Worm (Caenorhabditis elegans) whole organism, young adult: ENCODE data around the gene F14H8.5.
A peak's percentile ranks its signal among the peaks of the same experiment; 100 is the strongest.

Experiments used
- B0019.2 ChIP-seq: fragments of 200-800 bp; sonication (Bioruptor generic); conservative IDR thresholded peaks from 2 replicates; pipeline ENCODE4 v1.3.6; 2022; ENCODE audit warnings: missing genetic modification reagents, missing genetic modification characterization, missing compliant biosample characterization
- B0261.1 ChIP-seq: sonication (generic microtip); optimal IDR thresholded peaks from 2 replicates; lab custom pipeline; 2016; ENCODE audit warnings: mild to moderate bottlenecking, missing genetic modification characterization, moderate library complexity, missing compliant biosample characterization
- C06A6.2 ChIP-seq: fragments of 200-800 bp; sonication (Bioruptor generic); conservative IDR thresholded peaks from 2 replicates; pipeline ENCODE4 v1.3.6; 2022; ENCODE audit warnings: missing genetic modification characterization, missing compliant biosample characterization
- C17E4.6 ChIP-seq: fragments of 200-800 bp; sonication (Bioruptor generic); IDR thresholded peaks from 2 replicates; pipeline ENCODE4 v1.3.6; 2022; ENCODE audit warnings: missing genetic modification reagents, missing genetic modification characterization, missing compliant biosample characterization
- F10E7.11 ChIP-seq: sonication (generic microtip); optimal IDR thresholded peaks from 2 replicates; lab custom pipeline; 2017; ENCODE audit warnings: mild to moderate bottlenecking, missing genetic modification characterization, moderate library complexity, missing compliant biosample characterization
- F22D6.2 ChIP-seq: sonication (generic microtip); optimal IDR thresholded peaks from 2 replicates; lab custom pipeline; 2016; ENCODE audit warnings: mild to moderate bottlenecking, missing genetic modification characterization, missing compliant biosample characterization
- F23B12.7 ChIP-seq: sonication (generic microtip); optimal IDR thresholded peaks from 2 replicates; lab custom pipeline; 2017; ENCODE audit warnings: missing genetic modification characterization, mild to moderate bottlenecking, missing compliant biosample characterization, antibody characterized with exemption, moderate library complexity; ENCODE audit not compliant: insufficient read depth
- F37B4.10 ChIP-seq: fragments of 200-800 bp; sonication (Bioruptor generic); IDR thresholded peaks from 2 replicates; pipeline ENCODE4 v1.3.6; 2022; ENCODE audit warnings: missing genetic modification characterization, missing compliant biosample characterization
- F39B2.1 ChIP-seq: fragments of 200-800 bp; sonication (Bioruptor generic); IDR thresholded peaks from 2 replicates; pipeline ENCODE4 v1.3.6; 2022; ENCODE audit warnings: missing genetic modification reagents, missing genetic modification characterization, missing compliant biosample characterization
- F57A8.1 ChIP-seq: fragments of 200-800 bp; sonication (Bioruptor generic); optimal IDR thresholded peaks from 2 replicates; lab custom pipeline; 2018; ENCODE audit warnings: mild to moderate bottlenecking, missing genetic modification characterization, moderate library complexity, missing compliant biosample characterization
- Y53F4B.3 ChIP-seq: fragments of 200-800 bp; sonication (Bioruptor generic); IDR thresholded peaks from 2 replicates; pipeline ENCODE4 v1.3.6; 2022; ENCODE audit warnings: missing genetic modification reagents, missing genetic modification characterization, missing compliant biosample characterization
- Y53G8AR.9 ChIP-seq: fragments of 200-800 bp; sonication (Bioruptor generic); conservative IDR thresholded peaks from 2 replicates; pipeline ENCODE4 v1.3.6; 2022; ENCODE audit warnings: missing genetic modification reagents, missing genetic modification characterization, missing compliant biosample characterization
- Y56A3A.18 ChIP-seq: fragments of 200-800 bp; sonication (Bioruptor generic); IDR thresholded peaks from 2 replicates; pipeline ENCODE4 v1.3.6; 2022; ENCODE audit warnings: missing genetic modification reagents, missing genetic modification characterization, missing compliant biosample characterization
- Y95B8A.8 ChIP-seq: fragments of 200-800 bp; sonication (Bioruptor generic); IDR thresholded peaks from 2 replicates; pipeline ENCODE4 v1.3.6; 2022; ENCODE audit warnings: missing genetic modification reagents, missing genetic modification characterization, missing compliant biosample characterization
- atf-7 ChIP-seq: sonication (generic microtip); optimal IDR thresholded peaks from 2 replicates; lab custom pipeline; 2017; ENCODE audit warnings: mild to moderate bottlenecking, missing genetic modification characterization, missing compliant biosample characterization
- attf-5 ChIP-seq: fragments of 200-800 bp; sonication (Bioruptor generic); optimal IDR thresholded peaks from 2 replicates; lab custom pipeline; 2018; ENCODE audit warnings: mild to moderate bottlenecking, missing genetic modification characterization, missing compliant biosample characterization
- cebp-1 ChIP-seq, 2 experiments: fragments of 200-800 bp in 1 of 2; sonication (Bioruptor generic) in 1 of 2; sonication (generic microtip) in 1 of 2; IDR thresholded peaks in 1 of 2; optimal IDR thresholded peaks in 1 of 2; 2 replicates each; pipeline versions ENCODE4 v1.3.6 to Lab custom; 2017 to 2022; ENCODE audit warnings: missing compliant biosample characterization in 2 of 2, missing genetic modification characterization in 2 of 2, mild to moderate bottlenecking in 1 of 2, missing genetic modification reagents in 1 of 2, moderate library complexity in 1 of 2
- die-1 ChIP-seq: sonication (generic microtip); optimal IDR thresholded peaks from 2 replicates; lab custom pipeline; 2016; ENCODE audit warnings: missing genotype, mild to moderate bottlenecking, missing genetic modification characterization, missing compliant biosample characterization
- dpff-1 ChIP-seq: sonication (generic microtip); optimal IDR thresholded peaks from 2 replicates; lab custom pipeline; 2017; ENCODE audit warnings: mild to moderate bottlenecking, missing genetic modification characterization, missing compliant biosample characterization
- egl-18 ChIP-seq: fragments of 200-800 bp; sonication (Bioruptor generic); IDR thresholded peaks from 2 replicates; pipeline ENCODE4 v1.3.6; 2022; ENCODE audit warnings: missing genetic modification reagents, missing genetic modification characterization, missing compliant biosample characterization
- egrh-3 ChIP-seq: fragments of 200-800 bp; sonication (Bioruptor generic); IDR thresholded peaks from 2 replicates; pipeline ENCODE4 v1.3.6; 2022; ENCODE audit warnings: missing genetic modification reagents, missing genetic modification characterization, missing compliant biosample characterization
- ekl-4 ChIP-seq: fragments of 200-800 bp; sonication (Bioruptor generic); IDR thresholded peaks from 2 replicates; pipeline ENCODE4 v1.3.6; 2022; ENCODE audit warnings: missing genetic modification reagents, missing genetic modification characterization, missing compliant biosample characterization
- him-1 ChIP-seq: sonication (generic microtip); optimal IDR thresholded peaks from 2 replicates; lab custom pipeline; 2016; ENCODE audit warnings: missing genotype, missing genetic modification reagents, missing genetic modification characterization, missing compliant biosample characterization
- hmg-1.2 ChIP-seq: fragments of 200-800 bp; sonication (Bioruptor generic); IDR thresholded peaks from 2 replicates; pipeline ENCODE4 v1.3.6; 2022; ENCODE audit warnings: missing genetic modification reagents, missing genetic modification characterization, missing compliant biosample characterization
- lag-1 ChIP-seq: fragments of 200-800 bp; sonication (Bioruptor generic); IDR thresholded peaks from 2 replicates; pipeline ENCODE4 v1.3.6; 2022; ENCODE audit warnings: missing genetic modification reagents, missing genetic modification characterization, missing compliant biosample characterization
- lin-26 ChIP-seq: fragments of 200-800 bp; sonication (Bioruptor generic); IDR thresholded peaks from 2 replicates; pipeline ENCODE4 v1.3.6; 2022; ENCODE audit warnings: missing genetic modification reagents, missing genetic modification characterization, missing compliant biosample characterization
- lin-40 ChIP-seq: sonication (generic microtip); optimal IDR thresholded peaks from 2 replicates; lab custom pipeline; 2016; ENCODE audit warnings: missing genetic modification characterization, mild to moderate bottlenecking, missing compliant biosample characterization, missing genotype, missing genetic modification reagents
- lir-1 ChIP-seq: fragments of 200-800 bp; sonication (Bioruptor generic); conservative IDR thresholded peaks from 2 replicates; pipeline ENCODE4 v1.3.6; 2022; ENCODE audit warnings: missing genetic modification reagents, missing genetic modification characterization, missing compliant biosample characterization
- lsl-1 ChIP-seq: fragments of 200-800 bp; sonication (Bioruptor generic); optimal IDR thresholded peaks from 2 replicates; lab custom pipeline; 2018; ENCODE audit warnings: mild to moderate bottlenecking, missing genetic modification characterization, moderate library complexity, missing compliant biosample characterization
- mxl-1 ChIP-seq: sonication (generic microtip); optimal IDR thresholded peaks from 2 replicates; lab custom pipeline; 2016; ENCODE audit warnings: missing genetic modification characterization, missing compliant biosample characterization
- nfya-2 ChIP-seq: fragments of 200-800 bp; sonication (Bioruptor generic); IDR thresholded peaks from 2 replicates; pipeline ENCODE4 v1.3.6; 2022; ENCODE audit warnings: missing genetic modification reagents, missing genetic modification characterization, missing compliant biosample characterization
- nhr-120 ChIP-seq: fragments of 200-800 bp; sonication (Bioruptor generic); IDR thresholded peaks from 2 replicates; pipeline ENCODE4 v1.3.6; 2022; ENCODE audit warnings: missing genetic modification characterization, missing compliant biosample characterization
- nhr-90 ChIP-seq: sonication (generic microtip); optimal IDR thresholded peaks from 2 replicates; lab custom pipeline; 2016; ENCODE audit warnings: missing genotype, mild to moderate bottlenecking, missing genetic modification characterization, missing compliant biosample characterization
- pbrm-1 ChIP-seq: fragments of 200-800 bp; sonication (Bioruptor generic); IDR thresholded peaks from 2 replicates; pipeline ENCODE4 v1.3.6; 2022; ENCODE audit warnings: missing genetic modification reagents, missing genetic modification characterization, missing compliant biosample characterization
- rcor-1 ChIP-seq: fragments of 200-800 bp; sonication (Bioruptor generic); IDR thresholded peaks from 2 replicates; pipeline ENCODE4 v1.3.6; 2022; ENCODE audit warnings: missing genetic modification reagents, missing genetic modification characterization, missing compliant biosample characterization
- rec-8 ChIP-seq, 2 experiments: sonication (generic microtip); optimal IDR thresholded peaks; 2 replicates each; lab custom pipeline; 2016; ENCODE audit warnings: mild to moderate bottlenecking in 2 of 2, missing genetic modification characterization in 2 of 2, missing genetic modification reagents in 2 of 2, missing genotype in 2 of 2, missing biosample characterization in 1 of 2, missing compliant biosample characterization in 1 of 2, moderate library complexity in 1 of 2
- repo-1 ChIP-seq: sonication (generic microtip); optimal IDR thresholded peaks from 2 replicates; lab custom pipeline; 2017; ENCODE audit warnings: mild to moderate bottlenecking, missing genetic modification characterization, missing compliant biosample characterization
- snpc-4 ChIP-seq, 5 experiments: fragments of 150-350 bp in 1 of 5; sonication (generic microtip) in 4 of 5; optimal IDR thresholded peaks; 2 replicates each; lab custom pipeline; 2014 to 2018; ENCODE audit warnings: missing genetic modification characterization in 5 of 5, missing biosample characterization in 3 of 5, antibody characterized with exemption in 2 of 5, mild to moderate bottlenecking in 2 of 5, missing compliant biosample characterization in 2 of 5, missing genotype in 2 of 5, moderate library complexity in 2 of 5, missing genetic modification reagents in 1 of 5
- somi-1 ChIP-seq: fragments of 200-800 bp; sonication (Bioruptor generic); optimal IDR thresholded peaks from 2 replicates; lab custom pipeline; 2018; ENCODE audit warnings: mild to moderate bottlenecking, missing genetic modification characterization, missing compliant biosample characterization
- sptf-2 ChIP-seq: fragments of 200-800 bp; sonication (Bioruptor generic); optimal IDR thresholded peaks from 2 replicates; lab custom pipeline; 2018; ENCODE audit warnings: mild to moderate bottlenecking, missing genetic modification characterization, missing compliant biosample characterization
- tbx-9 ChIP-seq: sonication (generic microtip); optimal IDR thresholded peaks from 2 replicates; lab custom pipeline; 2016; ENCODE audit warnings: borderline replicate concordance, missing genetic modification characterization, inconsistent platforms, missing compliant biosample characterization
- tlf-1 ChIP-seq: fragments of 200-800 bp; sonication (Bioruptor generic); optimal IDR thresholded peaks from 2 replicates; lab custom pipeline; 2018; ENCODE audit warnings: mild to moderate bottlenecking, missing genetic modification characterization, missing compliant biosample characterization
- xnd-1 ChIP-seq: sonication (generic microtip); optimal IDR thresholded peaks from 2 replicates; lab custom pipeline; 2016; ENCODE audit warnings: missing genotype, missing genetic modification reagents, missing genetic modification characterization, missing compliant biosample characterization
- ztf-18 ChIP-seq: sonication (generic microtip); optimal IDR thresholded peaks from 2 replicates; lab custom pipeline; 2016; ENCODE audit warnings: missing genotype, mild to moderate bottlenecking, missing genetic modification characterization, missing compliant biosample characterization
- ztf-25 ChIP-seq: fragments of 200-800 bp; sonication (Bioruptor generic); IDR thresholded peaks from 2 replicates; pipeline ENCODE4 v1.3.6; 2022; ENCODE audit warnings: missing genetic modification reagents, missing genetic modification characterization, missing compliant biosample characterization
- ztf-3 ChIP-seq: fragments of 200-800 bp; sonication (Bioruptor generic); optimal IDR thresholded peaks from 2 replicates; lab custom pipeline; 2018; ENCODE audit warnings: mild to moderate bottlenecking, missing genetic modification characterization, missing compliant biosample characterization

The F14H8.5 gene

ce11 chrV:15012542-15013301, 8.1 kb upstream of the F14H8.5 start (continued):
- TF ChIP-seq ztf-25 (GFP tag; lab: Robert Waterston, UW) (no peak), nhr-90 (tag; lab: Kevin White, UChicago) (no peak), F23B12.7 (tag; lab: Kevin White, UChicago) (no peak), C17E4.6 (GFP tag; lab: Robert Waterston, UW) (no peak), Y53F4B.3 (GFP tag; lab: Robert Waterston, UW) (0 out of 2 replicates have a peak, but pooled peaks have one; percentile 40), nfya-2 (GFP tag; lab: Robert Waterston, UW) (no peak), F37B4.10 (GFP tag; lab: Robert Waterston, UW) (no peak), nhr-120 (GFP tag; lab: Robert Waterston, UW) (no peak), Y53G8AR.9 (GFP tag; lab: Robert Waterston, UW) (no peak), xnd-1 (tag; lab: Kevin White, UChicago) (no peak), lin-40 (tag; lab: Kevin White, UChicago) (no peak), rec-8 (tag; optimal IDR thresholded peaks at IDR 0.05; lab: Kevin White, UChicago) (no peak), lag-1 (GFP tag; lab: Robert Waterston, UW) (no peak), pbrm-1 (GFP tag; lab: Robert Waterston, UW) (peak; percentile 45; the same call in 1 of the 2 replicates), mxl-1 (no peak), hmg-1.2 (GFP tag; lab: Robert Waterston, UW) (peak; percentile 46), dpff-1 (tag; lab: Kevin White, UChicago) (no peak), somi-1 (GFP tag; lab: Kevin White, UChicago) (no peak), ztf-3 (no peak), Y56A3A.18 (GFP tag; lab: Robert Waterston, UW) (no peak), him-1 (tag; lab: Kevin White, UChicago) (peak; percentile 65), tlf-1 (GFP tag; lab: Kevin White, UChicago) (no peak), B0019.2 (GFP tag; lab: Robert Waterston, UW) (0 out of 2 replicates have a peak, but pooled peaks have one; percentile 6), egrh-3 (GFP tag; lab: Robert Waterston, UW) (no peak), egl-18 (GFP tag; lab: Robert Waterston, UW) (no peak), ztf-18 (tag; lab: Kevin White, UChicago) (no peak), rcor-1 (GFP tag; lab: Robert Waterston, UW) (no peak), cebp-1 (GFP tag; IDR thresholded peaks at IDR 0.05; lab: Robert Waterston, UW) (no peak), cebp-1 (tag; optimal IDR thresholded peaks at IDR 0.05; lab: Kevin White, UChicago) (peak; percentile 13), die-1 (tag; lab: Kevin White, UChicago) (no peak), tbx-9 (tag; lab: Kevin White, UChicago) (no peak), F57A8.1 (GFP tag; lab: Kevin White, UChicago) (no peak), atf-7 (no peak), attf-5 (GFP tag; lab: Kevin White, UChicago) (no peak), lir-1 (no peak), ekl-4 (GFP tag; lab: Robert Waterston, UW) (no peak), lsl-1 (peak; percentile 17), F39B2.1 (GFP tag; lab: Robert Waterston, UW) (no peak), F10E7.11 (tag; lab: Kevin White, UChicago) (no peak), C06A6.2 (GFP tag; lab: Robert Waterston, UW) (no peak), Y95B8A.8 (GFP tag; lab: Robert Waterston, UW) (no peak), B0261.1 (tag; lab: Kevin White, UChicago) (peak; percentile 76), sptf-2 (no peak), lin-26 (GFP tag; lab: Robert Waterston, UW) (peak; percentile 61; the same call in 1 of the 2 replicates), snpc-4 (GFP tag; optimal IDR thresholded peaks at IDR 0.05; lab: Kevin White, UChicago) (no peak), snpc-4 (tag; optimal IDR thresholded peaks at IDR 0.05; lab: Kevin White, UChicago) (peak in 1 of 4 experiments; percentile 59), repo-1 (tag; lab: Kevin White, UChicago) (no peak), F22D6.2 (tag; lab: Kevin White, UChicago) (no peak)
